Worm (Caenorhabditis elegans): Measurements from ENCODE around the gene Y111B2A.12.

Gene Y111B2A.12

DNA sequence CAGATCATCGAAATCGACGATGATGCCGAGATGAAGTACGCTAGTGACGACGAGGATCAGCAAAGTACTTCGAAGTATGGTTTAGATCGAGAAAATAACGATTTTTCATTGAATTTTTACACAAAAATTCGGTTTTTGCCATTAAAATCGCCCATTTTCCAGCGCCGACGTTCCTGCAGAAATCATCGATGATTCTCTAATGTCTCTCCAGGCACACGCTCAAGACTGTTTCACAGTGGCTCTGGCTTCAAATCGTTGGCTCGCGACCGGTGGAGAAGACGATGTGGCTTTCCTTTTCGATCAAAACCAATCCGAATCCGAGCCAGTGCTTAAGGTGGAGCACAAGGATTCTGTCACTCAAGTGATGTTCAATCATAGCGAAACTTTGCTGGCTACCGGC, 321 bp downstream of the Y111B2A.12 start:
- TF ChIP-seq ama-1 (optimal IDR thresholded peaks at IDR 0.05) = peak; percentile 26
- no peak for TF ChIP-seq C34F6.9 (tag; optimal IDR thresholded peaks at IDR 0.05)
- no peak for TF ChIP-seq ceh-16 (tag; optimal IDR thresholded peaks at IDR 0.05)

DNA sequence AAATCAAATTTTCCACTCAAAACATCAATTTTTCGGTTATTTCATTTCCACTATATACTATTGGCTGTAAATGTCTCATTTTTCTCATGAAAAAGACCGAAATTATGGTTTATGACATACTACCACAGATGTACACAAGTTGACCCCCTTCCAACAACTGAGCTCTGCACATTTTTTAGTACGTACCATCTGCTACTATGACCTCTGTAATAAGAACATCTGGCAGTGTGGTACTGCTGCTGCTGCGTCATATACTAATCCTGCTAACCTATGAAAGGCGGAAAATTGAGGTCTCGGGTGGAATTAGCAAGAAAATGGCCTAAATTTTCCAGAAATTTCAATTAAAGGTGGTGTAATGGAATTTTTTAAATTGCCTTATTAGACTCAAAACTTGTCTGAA, 2.3 kb downstream of the Y111B2A.12 start:
- TF ChIP-seq lin-11 (tag; optimal IDR thresholded peaks at IDR 0.05) (no peak), nhr-21 (tag; optimal IDR thresholded peaks at IDR 0.05) (no peak), gmeb-1 (tag; optimal IDR thresholded peaks at IDR 0.05) (no peak), unc-55 (GFP tag; optimal IDR thresholded peaks at IDR 0.05) (no peak), nhr-6 (tag; optimal IDR thresholded peaks at IDR 0.05) (no peak), unc-39 (tag; optimal IDR thresholded peaks at IDR 0.05) (no peak), Y55F3AM.14 (GFP tag; optimal IDR thresholded peaks at IDR 0.05) (no peak), nhr-77 (tag; optimal IDR thresholded peaks at IDR 0.05) (no peak), sma-3 (GFP tag; optimal IDR thresholded peaks at IDR 0.05) (no peak), blmp-1 (tag; optimal IDR thresholded peaks at IDR 0.05; ENCODE audit: insufficient read depth) (no peak), mab-5 (tag; optimal IDR thresholded peaks at IDR 0.05) (no peak), aly-2 (tag; optimal IDR thresholded peaks at IDR 0.05) (no peak), lsy-2 (tag; optimal IDR thresholded peaks at IDR 0.05) (no peak), mbf-1 (tag; optimal IDR thresholded peaks at IDR 0.05) (no peak), nhr-25 (tag; optimal IDR thresholded peaks at IDR 0.05) (no peak), elt-1 (tag; optimal IDR thresholded peaks at IDR 0.05) (no peak), ZK546.5 (tag; optimal IDR thresholded peaks at IDR 0.05) (no peak)

DNA sequence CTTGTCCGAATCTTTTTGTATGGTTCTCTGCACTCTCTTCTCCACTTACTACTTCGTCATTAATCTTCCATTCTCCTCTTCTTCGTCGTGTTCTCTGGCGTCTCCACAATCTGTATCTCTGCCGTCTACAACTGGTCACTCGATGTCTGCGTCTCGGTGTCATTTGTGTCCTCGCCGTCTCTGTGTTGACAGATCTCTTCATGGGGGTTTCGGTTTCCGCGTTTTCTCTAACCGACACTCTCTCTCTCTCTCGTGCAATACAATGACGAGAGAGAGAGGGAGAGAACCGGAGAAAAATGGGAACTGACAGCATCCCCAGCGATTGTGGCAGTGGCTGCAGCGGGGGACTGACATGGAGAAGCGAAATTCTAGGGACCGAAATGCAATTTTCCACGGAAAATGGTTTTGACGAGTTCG, 3.4 kb downstream of the Y111B2A.12 start:
- TF ChIP-seq nhr-12 (tag; optimal IDR thresholded peaks at IDR 0.05) (peak; percentile 63), blmp-1 (tag; optimal IDR thresholded peaks at IDR 0.05; ENCODE audit: insufficient read depth) (peak; percentile 96), aly-2 (tag; optimal IDR thresholded peaks at IDR 0.05) (no peak), egl-27 (tag; optimal IDR thresholded peaks at IDR 0.05) (peak; percentile 100), unc-55 (GFP tag; optimal IDR thresholded peaks at IDR 0.05) (peak; percentile 98), C34F6.9 (tag; optimal IDR thresholded peaks at IDR 0.05) (peak; percentile 100), ceh-82 (tag; optimal IDR thresholded peaks at IDR 0.05) (peak; percentile 89), unc-62 (GFP tag; optimal IDR thresholded peaks at IDR 0.05) (peak; percentile 100), R02D3.7 (tag; optimal IDR thresholded peaks at IDR 0.05) (peak; percentile 16), nhr-23 (tag; optimal IDR thresholded peaks at IDR 0.05) (no peak), dmd-4 (tag; optimal IDR thresholded peaks at IDR 0.05) (no peak), sem-4 (tag; optimal IDR thresholded peaks at IDR 0.05) (peak; percentile 100), mdl-1 (tag; optimal IDR thresholded peaks at IDR 0.05) (peak; percentile 96 to 98), lin-11 (tag; optimal IDR thresholded peaks at IDR 0.05) (peak; percentile 97), lsy-2 (tag; optimal IDR thresholded peaks at IDR 0.05) (peak; percentile 89 to 97), nhr-11 (tag; optimal IDR thresholded peaks at IDR 0.05) (no peak), elt-3 (tag; optimal IDR thresholded peaks at IDR 0.05) (no peak), lin-39 (tag; optimal IDR thresholded peaks at IDR 0.05) (peak; percentile 86), nhr-77 (tag; optimal IDR thresholded peaks at IDR 0.05) (peak; percentile 79), alr-1 (tag; optimal IDR thresholded peaks at IDR 0.05) (peak; percentile 78), nhr-21 (tag; optimal IDR thresholded peaks at IDR 0.05) (peak; percentile 99), ztf-1 (GFP tag; conservative IDR thresholded peaks at IDR 0.05) (no peak), elt-1 (tag; optimal IDR thresholded peaks at IDR 0.05) (peak; percentile 76), ZK546.5 (tag; optimal IDR thresholded peaks at IDR 0.05) (peak; percentile 63), nhr-129 (tag; optimal IDR thresholded peaks at IDR 0.05) (peak; percentile 98), unc-39 (tag; optimal IDR thresholded peaks at IDR 0.05) (peak; percentile 38), snpc-4 (tag; optimal IDR thresholded peaks at IDR 0.05) (peak; percentile 84), mbf-1 (tag; optimal IDR thresholded peaks at IDR 0.05) (no peak), F13H6.1 (tag; optimal IDR thresholded peaks at IDR 0.05) (peak; percentile 100), lin-13 (GFP tag; optimal IDR thresholded peaks at IDR 0.05) (peak; percentile 98), nhr-25 (tag; optimal IDR thresholded peaks at IDR 0.05) (peak; percentile 99), ztf-4 (tag; optimal IDR thresholded peaks at IDR 0.05) (peak; percentile 99), ztf-11 (tag; optimal IDR thresholded peaks at IDR 0.05) (peak; percentile 72), mab-5 (tag; optimal IDR thresholded peaks at IDR 0.05) (peak; percentile 98), nhr-6 (tag; optimal IDR thresholded peaks at IDR 0.05) (peak; percentile 98), nhr-10 (tag; optimal IDR thresholded peaks at IDR 0.05) (peak; percentile 76), zag-1 (tag; optimal IDR thresholded peaks at IDR 0.05) (peak; percentile 98), fos-1 (tag; optimal IDR thresholded peaks at IDR 0.05) (peak; percentile 99), sma-3 (GFP tag; optimal IDR thresholded peaks at IDR 0.05) (peak; percentile 99), ceh-16 (tag; optimal IDR thresholded peaks at IDR 0.05) (peak; percentile 98), nhr-237 (tag; optimal IDR thresholded peaks at IDR 0.05) (peak; percentile 90), crh-2 (tag; optimal IDR thresholded peaks at IDR 0.05) (peak; percentile 99), gmeb-1 (tag; optimal IDR thresholded peaks at IDR 0.05) (peak; percentile 92), sma-9 (GFP tag; optimal IDR thresholded peaks at IDR 0.05) (peak; percentile 100), sma-9 (tag; optimal IDR thresholded peaks at IDR 0.05) (peak; percentile 99), peb-1 (tag; optimal IDR thresholded peaks at IDR 0.05) (peak; percentile 73), skn-1 (tag; optimal IDR thresholded peaks at IDR 0.05) (peak; percentile 72)

Data from whole organism, L2 larva.